Fruit fly (Drosophila melanogaster): ENCODE data around the gene CG5412.

dm6 chr3R:20547758-20548157 is 29.1 kb upstream of the CG5412 start:
- TF ChIP-seq ttk (optimal IDR thresholded peaks at IDR 0.05) = no peak
- TF ChIP-seq psq (optimal IDR thresholded peaks at IDR 0.05) = no peak
- no peak for TF ChIP-seq insv (optimal IDR thresholded peaks at IDR 0.05)
- no peak for TF ChIP-seq Sin3A (optimal IDR thresholded peaks at IDR 0.05)
- TF ChIP-seq Myc (optimal IDR thresholded peaks at IDR 0.05) = no peak
- TF ChIP-seq h (optimal IDR thresholded peaks at IDR 0.05) = no peak
